Worm (Caenorhabditis elegans) whole organism, young adult: ENCODE measurements around the gene egl-9.
A peak's percentile ranks its signal among the peaks of the same experiment; 100 is the strongest.

Experiments
- B0261.1 ChIP-seq: sonication (generic microtip); optimal IDR thresholded peaks from 2 replicates; lab custom pipeline; 2016; ENCODE audit warnings: mild to moderate bottlenecking, missing genetic modification characterization, moderate library complexity, missing compliant biosample characterization
- C17E4.6 ChIP-seq: fragments of 200-800 bp; sonication (Bioruptor generic); IDR thresholded peaks from 2 replicates; pipeline ENCODE4 v1.3.6; 2022; ENCODE audit warnings: missing genetic modification reagents, missing genetic modification characterization, missing compliant biosample characterization
- D2030.7 ChIP-seq: fragments of 200-800 bp; sonication (Bioruptor generic); IDR thresholded peaks from 2 replicates; pipeline ENCODE4 v1.3.6; 2022; ENCODE audit warnings: missing genetic modification reagents, missing genetic modification characterization, missing compliant biosample characterization
- F57A8.1 ChIP-seq: fragments of 200-800 bp; sonication (Bioruptor generic); optimal IDR thresholded peaks from 2 replicates; lab custom pipeline; 2018; ENCODE audit warnings: mild to moderate bottlenecking, missing genetic modification characterization, moderate library complexity, missing compliant biosample characterization
- Y79H2A.3 ChIP-seq: fragments of 200-800 bp; sonication (Bioruptor generic); conservative IDR thresholded peaks from 2 replicates; pipeline ENCODE4 v1.3.6; 2022; ENCODE audit warnings: missing genetic modification reagents, missing genetic modification characterization, missing compliant biosample characterization
- bed-2 ChIP-seq: fragments of 200-800 bp; sonication (Bioruptor generic); IDR thresholded peaks from 2 replicates; pipeline ENCODE4 v1.3.6; 2022; ENCODE audit warnings: missing genetic modification reagents, missing genetic modification characterization, missing compliant biosample characterization
- ccch-3 ChIP-seq: fragments of 200-800 bp; sonication (Bioruptor generic); optimal IDR thresholded peaks from 2 replicates; lab custom pipeline; 2018; ENCODE audit warnings: mild to moderate bottlenecking, missing genetic modification characterization, missing compliant biosample characterization
- cebp-1 ChIP-seq, 2 experiments: fragments of 200-800 bp in 1 of 2; sonication (Bioruptor generic) in 1 of 2; sonication (generic microtip) in 1 of 2; IDR thresholded peaks in 1 of 2; optimal IDR thresholded peaks in 1 of 2; 2 replicates each; pipeline versions ENCODE4 v1.3.6 to Lab custom; 2017 to 2022; ENCODE audit warnings: missing compliant biosample characterization in 2 of 2, missing genetic modification characterization in 2 of 2, mild to moderate bottlenecking in 1 of 2, missing genetic modification reagents in 1 of 2, moderate library complexity in 1 of 2
- ceh-40 ChIP-seq: fragments of 200-800 bp; sonication (Bioruptor generic); IDR thresholded peaks from 2 replicates; pipeline ENCODE4 v1.3.6; 2022; ENCODE audit warnings: missing genetic modification characterization, missing compliant biosample characterization
- ceh-79 ChIP-seq: sonication (generic microtip); optimal IDR thresholded peaks from 2 replicates; lab custom pipeline; 2017; ENCODE audit warnings: mild to moderate bottlenecking, missing genetic modification characterization, missing compliant biosample characterization
- ceh-91 ChIP-seq: fragments of 200-800 bp; sonication (Bioruptor generic); IDR thresholded peaks from 2 replicates; pipeline ENCODE4 v1.3.6; 2022; ENCODE audit warnings: missing genetic modification reagents, missing genetic modification characterization, missing compliant biosample characterization
- chd-7 ChIP-seq: sonication (generic microtip); optimal IDR thresholded peaks from 2 replicates; lab custom pipeline; 2016; ENCODE audit warnings: mild to moderate bottlenecking, missing genetic modification characterization, moderate library complexity, missing compliant biosample characterization
- die-1 ChIP-seq: sonication (generic microtip); optimal IDR thresholded peaks from 2 replicates; lab custom pipeline; 2016; ENCODE audit warnings: missing genotype, mild to moderate bottlenecking, missing genetic modification characterization, missing compliant biosample characterization
- dpff-1 ChIP-seq: sonication (generic microtip); optimal IDR thresholded peaks from 2 replicates; lab custom pipeline; 2017; ENCODE audit warnings: mild to moderate bottlenecking, missing genetic modification characterization, missing compliant biosample characterization
- egrh-3 ChIP-seq: fragments of 200-800 bp; sonication (Bioruptor generic); IDR thresholded peaks from 2 replicates; pipeline ENCODE4 v1.3.6; 2022; ENCODE audit warnings: missing genetic modification reagents, missing genetic modification characterization, missing compliant biosample characterization
- ekl-4 ChIP-seq: fragments of 200-800 bp; sonication (Bioruptor generic); IDR thresholded peaks from 2 replicates; pipeline ENCODE4 v1.3.6; 2022; ENCODE audit warnings: missing genetic modification reagents, missing genetic modification characterization, missing compliant biosample characterization
- ets-4 ChIP-seq: fragments of 200-800 bp; sonication (Bioruptor generic); optimal IDR thresholded peaks from 2 replicates; lab custom pipeline; 2018; ENCODE audit warnings: mild to moderate bottlenecking, missing genetic modification characterization, missing compliant biosample characterization
- fkh-3 ChIP-seq: sonication (generic microtip); optimal IDR thresholded peaks from 2 replicates; lab custom pipeline; 2016; ENCODE audit warnings: mild to moderate bottlenecking, missing genetic modification characterization, missing compliant biosample characterization
- hlh-12 ChIP-seq: sonication (generic microtip); optimal IDR thresholded peaks from 2 replicates; lab custom pipeline; 2016; ENCODE audit warnings: missing genetic modification characterization, missing compliant biosample characterization
- hmg-20 ChIP-seq: fragments of 200-800 bp; sonication (Bioruptor generic); IDR thresholded peaks from 2 replicates; pipeline ENCODE4 v1.3.6; 2022; ENCODE audit warnings: missing genetic modification reagents, missing genetic modification characterization, missing compliant biosample characterization
- hrde-1 ChIP-seq: sonication (generic microtip); optimal IDR thresholded peaks from 2 replicates; lab custom pipeline; 2016; ENCODE audit warnings: missing genetic modification characterization, mild to moderate bottlenecking, missing compliant biosample characterization, moderate library complexity, missing genotype, missing genetic modification reagents, borderline replicate concordance
- lsl-1 ChIP-seq: fragments of 200-800 bp; sonication (Bioruptor generic); optimal IDR thresholded peaks from 2 replicates; lab custom pipeline; 2018; ENCODE audit warnings: mild to moderate bottlenecking, missing genetic modification characterization, moderate library complexity, missing compliant biosample characterization
- mel-28 ChIP-seq: sonication (generic microtip); optimal IDR thresholded peaks from 2 replicates; lab custom pipeline; 2016; ENCODE audit warnings: borderline replicate concordance, mild to moderate bottlenecking, missing genetic modification characterization, missing compliant biosample characterization
- mxl-1 ChIP-seq: sonication (generic microtip); optimal IDR thresholded peaks from 2 replicates; lab custom pipeline; 2016; ENCODE audit warnings: missing genetic modification characterization, missing compliant biosample characterization
- nfya-2 ChIP-seq: fragments of 200-800 bp; sonication (Bioruptor generic); IDR thresholded peaks from 2 replicates; pipeline ENCODE4 v1.3.6; 2022; ENCODE audit warnings: missing genetic modification reagents, missing genetic modification characterization, missing compliant biosample characterization
- nhr-80 ChIP-seq: sonication (generic microtip); optimal IDR thresholded peaks from 2 replicates; lab custom pipeline; 2016; ENCODE audit warnings: missing genetic modification characterization, missing compliant biosample characterization
- sea-2 ChIP-seq: fragments of 200-800 bp; sonication (Bioruptor generic); IDR thresholded peaks from 2 replicates; pipeline ENCODE4 v1.3.6; 2022; ENCODE audit warnings: missing genetic modification characterization, missing compliant biosample characterization
- unc-130 ChIP-seq: sonication (generic microtip); optimal IDR thresholded peaks from 2 replicates; lab custom pipeline; 2016; ENCODE audit warnings: missing genetic modification reagents, missing genetic modification characterization, missing compliant biosample characterization
- unc-62 ChIP-seq: fragments of 150-350 bp; optimal IDR thresholded peaks from 2 replicates; lab custom pipeline; 2014; ENCODE audit warnings: missing biosample characterization, missing genetic modification reagents, missing genetic modification characterization
- xnd-1 ChIP-seq: sonication (generic microtip); optimal IDR thresholded peaks from 2 replicates; lab custom pipeline; 2016; ENCODE audit warnings: missing genotype, missing genetic modification reagents, missing genetic modification characterization, missing compliant biosample characterization
- zfh-2 ChIP-seq: fragments of 200-800 bp; sonication (Bioruptor generic); conservative IDR thresholded peaks from 2 replicates; pipeline ENCODE4 v1.3.6; 2022; ENCODE audit warnings: missing genetic modification reagents, missing genetic modification characterization, missing compliant biosample characterization
- ztf-6 ChIP-seq: fragments of 200-800 bp; sonication (Bioruptor generic); IDR thresholded peaks from 2 replicates; pipeline ENCODE4 v1.3.6; 2022; ENCODE audit warnings: missing genetic modification reagents, missing genetic modification characterization, missing compliant biosample characterization

egl-9 gene

DNA sequence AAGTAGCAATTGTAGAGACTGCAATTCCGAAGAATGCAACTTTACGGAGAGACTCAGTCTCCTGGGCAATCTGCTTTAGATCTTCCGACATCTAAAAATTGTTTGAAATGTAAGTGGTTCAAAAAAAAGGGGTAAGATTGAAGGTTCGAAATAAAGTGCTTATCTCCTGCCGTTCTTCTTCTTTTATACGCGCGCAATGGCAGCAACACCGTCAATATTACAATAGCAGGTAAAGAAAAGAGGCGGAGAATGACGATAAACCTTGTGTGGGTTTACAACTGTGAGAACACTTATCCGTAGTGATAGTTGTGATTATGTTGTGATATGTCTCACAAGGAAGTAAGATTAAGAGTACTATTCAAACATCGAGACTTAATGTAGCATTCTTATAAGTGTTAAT, 46.5 kb upstream of the egl-9 start, which contains the start of gene col-13:
TSS of gene col-13 (minus strand) at position 101 of the 400 bp plus-strand sequence.
- TF ChIP-seq unc-130 (GFP tag; lab: Kevin White, UChicago) (no peak), bed-2 (GFP tag; lab: Robert Waterston, UW) (no peak), ztf-6 (GFP tag; lab: Robert Waterston, UW) (no peak), chd-7 (tag; lab: Kevin White, UChicago) (no peak), mel-28 (no peak), C17E4.6 (GFP tag; lab: Robert Waterston, UW) (no peak), F57A8.1 (GFP tag; lab: Kevin White, UChicago) (no peak), sea-2 (GFP tag; lab: Robert Waterston, UW) (no peak), ceh-79 (tag; lab: Kevin White, UChicago) (no peak)

ce11 chrV:10423511-10423910, 44.8 kb upstream of the egl-9 start:
- TF ChIP-seq nhr-80 (tag; lab: Kevin White, UChicago) (no peak), C17E4.6 (GFP tag; lab: Robert Waterston, UW) (no peak), hmg-20 (GFP tag; lab: Robert Waterston, UW) (no peak), ceh-91 (GFP tag; lab: Robert Waterston, UW) (no peak), cebp-1 (GFP tag; IDR thresholded peaks at IDR 0.05; lab: Robert Waterston, UW) (no peak), cebp-1 (tag; optimal IDR thresholded peaks at IDR 0.05; lab: Kevin White, UChicago) (no peak), zfh-2 (GFP tag; lab: Robert Waterston, UW) (no peak), hlh-12 (tag; lab: Kevin White, UChicago) (no peak), nfya-2 (GFP tag; lab: Robert Waterston, UW) (no peak)

DNA sequence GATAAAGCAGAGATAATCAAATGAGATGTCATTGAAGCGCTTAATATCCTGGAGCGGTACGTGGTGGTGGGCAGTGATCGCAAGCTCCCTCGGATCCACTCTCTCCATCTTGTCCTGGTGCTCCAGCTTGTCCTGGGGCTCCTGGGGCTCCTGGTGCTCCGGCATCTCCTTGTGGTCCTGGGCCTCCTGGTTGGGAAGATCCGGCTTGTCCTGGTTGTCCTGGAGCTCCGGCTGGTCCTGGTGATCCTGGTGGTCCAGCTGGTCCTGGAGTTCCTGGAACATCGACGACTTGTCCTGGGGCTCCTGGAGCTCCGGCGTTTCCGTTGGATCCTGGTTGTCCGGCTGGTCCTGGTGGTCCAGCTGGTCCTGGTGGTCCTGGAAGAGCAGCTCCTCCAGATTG, 44.3 kb upstream of the egl-9 start:
- TF ChIP-seq egrh-3 (GFP tag; lab: Robert Waterston, UW), result peak; percentile 92

DNA sequence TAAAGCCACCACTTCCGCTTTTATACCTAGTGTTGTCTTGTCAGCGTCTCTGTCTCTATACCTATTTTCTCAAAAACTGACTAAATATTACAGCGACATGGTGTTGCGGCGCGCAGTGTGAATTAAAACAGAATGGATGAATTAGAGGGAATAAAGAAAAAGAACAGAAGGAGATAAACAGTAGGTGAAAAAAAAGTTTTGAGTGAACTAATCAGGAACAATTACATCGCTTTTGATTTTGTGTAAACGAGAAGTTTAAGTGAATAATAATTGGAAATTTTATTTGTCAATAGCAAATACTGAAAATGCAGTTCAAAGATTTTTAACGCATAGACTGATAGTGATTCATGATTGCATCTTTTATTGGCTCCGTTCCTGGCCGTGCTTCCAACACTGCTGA, 43.2 kb upstream of the egl-9 start, which contains the start of gene col-12:
TSS of gene col-12 (minus strand) at position 101 of the 400 bp plus-strand sequence.
- no peak for TF ChIP-seq Y79H2A.3 (GFP tag; lab: Robert Waterston, UW)
- no peak for TF ChIP-seq dpff-1
- TF ChIP-seq die-1 (tag; lab: Kevin White, UChicago), result no peak
- TF ChIP-seq ccch-3, result no peak
- no peak for TF ChIP-seq fkh-3
- no peak for TF ChIP-seq xnd-1 (tag; lab: Kevin White, UChicago)
- TF ChIP-seq hrde-1, result no peak
- TF ChIP-seq ceh-40 (GFP tag; lab: Robert Waterston, UW), result no peak
- no peak for TF ChIP-seq ets-4 (GFP tag; lab: Kevin White, UChicago)
- no peak for TF ChIP-seq B0261.1 (tag; lab: Kevin White, UChicago)
- TF ChIP-seq mxl-1 (tag; lab: Kevin White, UChicago), result no peak
- no peak for TF ChIP-seq chd-7 (tag; lab: Kevin White, UChicago)
- TF ChIP-seq ekl-4 (GFP tag; lab: Robert Waterston, UW), result no peak
- no peak for TF ChIP-seq unc-62
- no peak for TF ChIP-seq cebp-1 (GFP tag; IDR thresholded peaks at IDR 0.05; lab: Robert Waterston, UW)
- TF ChIP-seq cebp-1 (tag; optimal IDR thresholded peaks at IDR 0.05; lab: Kevin White, UChicago), result no peak

DNA sequence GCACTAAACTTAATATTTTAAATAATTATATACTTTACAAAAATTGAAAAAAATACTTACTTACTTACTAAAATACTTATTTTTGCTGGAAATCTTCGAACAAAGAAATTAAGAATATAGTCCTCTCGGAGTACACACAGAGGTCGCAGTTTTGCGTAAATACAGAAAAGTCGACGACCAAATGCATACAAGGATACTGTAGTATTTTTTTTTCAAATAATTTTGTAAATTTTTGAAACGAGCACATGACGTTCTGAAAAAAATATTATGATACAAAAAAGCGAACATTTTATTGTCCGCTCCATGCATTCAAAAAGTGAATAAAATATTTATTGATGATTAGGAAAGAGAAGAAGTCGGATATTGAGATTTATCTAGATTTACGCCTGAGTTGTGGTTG, 42.1 kb upstream of the egl-9 start, which contains the start of gene apc-10:
TSS of gene apc-10 (minus strand) at position 101 of the 400 bp plus-strand sequence.
- TF ChIP-seq D2030.7 (GFP tag; lab: Robert Waterston, UW) (no peak), lsl-1 (peak; percentile 62)
